Worm (Caenorhabditis elegans) whole organism, midembryonic: ENCODE results near the gene C45G9.6.

Source experiments
- T22C8.4 ChIP-seq: fragments of 200-800 bp; sonication (Bioruptor generic); IDR thresholded peaks from 2 replicates; pipeline ENCODE4 v1.3.6; 2022; ENCODE audit warnings: missing genetic modification characterization, missing compliant biosample characterization
- klf-2 ChIP-seq: fragments of 200-800 bp; sonication (Bioruptor generic); conservative IDR thresholded peaks from 2 replicates; pipeline ENCODE4 v1.3.6; 2022; ENCODE audit warnings: missing genetic modification reagents, missing genetic modification characterization, missing compliant biosample characterization
- med-1 ChIP-seq: sonication (generic microtip); optimal IDR thresholded peaks from 2 replicates; lab custom pipeline; 2017; ENCODE audit warnings: missing genetic modification characterization, mild to moderate bottlenecking, missing compliant biosample characterization, antibody characterized with exemption, missing genetic modification reagents; ENCODE audit not compliant: insufficient read depth
- ztf-23 ChIP-seq: fragments of 200-800 bp; sonication (Bioruptor generic); IDR thresholded peaks from 2 replicates; pipeline ENCODE4 v1.3.6; 2022; ENCODE audit warnings: missing genetic modification reagents, missing genetic modification characterization, missing compliant biosample characterization
- ztf-29 ChIP-seq: fragments of 200-800 bp; sonication (Bioruptor generic); IDR thresholded peaks from 2 replicates; pipeline ENCODE4 v1.3.6; 2022; ENCODE audit warnings: missing genetic modification reagents, missing genetic modification characterization, missing compliant biosample characterization

DNA sequence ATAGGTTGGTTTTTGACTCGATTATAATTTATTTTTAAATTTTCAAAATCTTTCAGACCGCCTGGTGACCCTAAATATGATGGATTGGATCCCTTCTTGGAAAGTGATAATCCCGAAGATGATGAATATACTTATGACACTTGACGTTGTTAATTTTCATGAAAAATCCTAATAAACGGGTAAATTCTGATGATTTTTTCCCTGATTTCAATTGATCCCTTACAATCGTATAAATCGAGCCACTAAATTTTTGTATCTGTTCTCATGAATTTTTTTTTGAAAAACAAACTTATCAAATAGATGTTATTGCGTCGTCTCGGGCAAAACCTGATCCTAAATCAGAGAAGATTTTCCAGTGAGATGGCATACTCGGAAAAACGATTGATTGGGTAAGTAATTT is 13.3 kb upstream of the C45G9.6 start, which contains the start of gene R144.13:
- no peak for TF ChIP-seq T22C8.4 (GFP tag; lab: Robert Waterston, UW)
- no peak for TF ChIP-seq klf-2 (GFP tag; lab: Robert Waterston, UW)
- TF ChIP-seq ztf-23 (GFP tag; lab: Robert Waterston, UW), result no peak
- TF ChIP-seq ztf-29, result no peak
- no peak for TF ChIP-seq med-1 (GFP tag; lab: Kevin White, UChicago)
